Fruit fly (Drosophila melanogaster): ENCODE measurements around the gene CG14304.

- TF ChIP-seq usp (GFP tag; optimal IDR thresholded peaks at IDR 0.05) (no peak), psq (optimal IDR thresholded peaks at IDR 0.05) (no peak), Dll (optimal IDR thresholded peaks at IDR 0.05) (no peak)
Measured at dm6 chr3R:18669812-18670211, 48.7 kb upstream of the CG14304 start.
